Worm (Caenorhabditis elegans) whole organism, L4 larva: ENCODE measurements around the gene sdn-1.

Experiments used
- F26F4.8 ChIP-seq: fragments of 200-800 bp; sonication (Bioruptor generic); conservative IDR thresholded peaks from 2 replicates; pipeline ENCODE4 v1.3.6; 2022; ENCODE audit warnings: missing genetic modification characterization, missing compliant biosample characterization
- R02D3.7 ChIP-seq: fragments of 150-350 bp; sonication (generic microtip); optimal IDR thresholded peaks from 3 replicates; lab custom pipeline; 2014; ENCODE audit warnings: missing biosample characterization, missing genetic modification characterization
- Y75B8A.6 ChIP-seq: fragments of 200-800 bp; sonication (Bioruptor generic); IDR thresholded peaks from 2 replicates; pipeline ENCODE4 v1.3.6; 2022; ENCODE audit warnings: missing genetic modification reagents, missing genetic modification characterization, missing compliant biosample characterization
- ZK337.2 ChIP-seq: fragments of 200-800 bp; sonication (Bioruptor generic); IDR thresholded peaks from 2 replicates; pipeline ENCODE4 v1.3.6; 2022; ENCODE audit warnings: missing genetic modification reagents, missing genetic modification characterization, missing compliant biosample characterization
- ama-1 ChIP-seq: fragments of 150-350 bp; optimal IDR thresholded peaks from 2 replicates; lab custom pipeline; 2014; ENCODE audit warnings: inconsistent platforms, mixed read lengths
- ceh-28 ChIP-seq: fragments of 150-350 bp; optimal IDR thresholded peaks from 2 replicates; lab custom pipeline; 2014; ENCODE audit warnings: missing biosample characterization, missing genetic modification reagents, missing genetic modification characterization
- ceh-82 ChIP-seq: sonication (generic microtip); optimal IDR thresholded peaks from 2 replicates; lab custom pipeline; 2017; ENCODE audit warnings: missing biosample characterization, missing genetic modification characterization
- daf-12 ChIP-seq: fragments of 150-350 bp; optimal IDR thresholded peaks from 2 replicates; lab custom pipeline; 2014; ENCODE audit warnings: missing biosample characterization, missing genetic modification reagents, missing genetic modification characterization
- daf-16 ChIP-seq, 3 experiments: sonication (generic microtip); optimal IDR thresholded peaks; 2 replicates each; lab custom pipeline; 2016 to 2017; ENCODE audit warnings: missing genetic modification characterization in 3 of 3, missing genetic modification reagents in 3 of 3, mild to moderate bottlenecking in 2 of 3, missing compliant biosample characterization in 2 of 3, missing biosample characterization in 1 of 3, moderate library complexity in 1 of 3
- daf-19 ChIP-seq: fragments of 200-800 bp; sonication (Bioruptor generic); conservative IDR thresholded peaks from 2 replicates; pipeline ENCODE4 v1.3.6; 2022; ENCODE audit warnings: missing genetic modification characterization, missing compliant biosample characterization
- duxl-1 ChIP-seq: sonication (generic microtip); optimal IDR thresholded peaks from 2 replicates; lab custom pipeline; 2016; ENCODE audit warnings: mild to moderate bottlenecking, missing genetic modification characterization, moderate library complexity, missing compliant biosample characterization; ENCODE audit not compliant: poor library complexity
- dve-1 ChIP-seq: sonication (generic microtip); optimal IDR thresholded peaks from 2 replicates; lab custom pipeline; 2017; ENCODE audit warnings: antibody characterized with exemption, mild to moderate bottlenecking, missing genetic modification characterization, missing compliant biosample characterization; ENCODE audit not compliant: insufficient read depth
- egl-43 ChIP-seq: fragments of 200-800 bp; sonication (Bioruptor generic); IDR thresholded peaks from 2 replicates; pipeline ENCODE4 v1.3.6; 2022; ENCODE audit warnings: missing genetic modification reagents, missing genetic modification characterization, missing compliant biosample characterization
- hif-1 ChIP-seq, 2 experiments: sonication (generic microtip); optimal IDR thresholded peaks; 2 replicates each; lab custom pipeline; 2016 to 2017; ENCODE audit warnings: missing compliant biosample characterization in 2 of 2, missing genetic modification characterization in 2 of 2, missing genetic modification reagents in 2 of 2, missing genotype in 2 of 2, mild to moderate bottlenecking in 1 of 2
- hmg-1.1 ChIP-seq: fragments of 200-800 bp; sonication (Bioruptor generic); IDR thresholded peaks from 2 replicates; pipeline ENCODE4 v1.3.6; 2022; ENCODE audit warnings: missing genetic modification reagents, missing genetic modification characterization, missing compliant biosample characterization
- jun-1 ChIP-seq: fragments of 150-350 bp; optimal IDR thresholded peaks from 2 replicates; lab custom pipeline; 2014; ENCODE audit warnings: missing biosample characterization, missing genetic modification reagents, missing genetic modification characterization
- lin-29 ChIP-seq: fragments of 200-800 bp; sonication (Bioruptor generic); IDR thresholded peaks from 2 replicates; pipeline ENCODE4 v1.3.6; 2022; ENCODE audit warnings: missing genetic modification reagents, missing genetic modification characterization, missing compliant biosample characterization
- lin-39 ChIP-seq: fragments of 150-350 bp; optimal IDR thresholded peaks from 2 replicates; lab custom pipeline; 2014; ENCODE audit warnings: missing biosample characterization, missing genetic modification reagents, missing genetic modification characterization
- lir-3 ChIP-seq: sonication (generic microtip); optimal IDR thresholded peaks from 2 replicates; lab custom pipeline; 2016; ENCODE audit warnings: mild to moderate bottlenecking, missing genetic modification characterization, missing compliant biosample characterization
- madf-5 ChIP-seq, 2 experiments: fragments of 200-800 bp; sonication (Bioruptor generic); IDR thresholded peaks; 2 replicates each; pipeline ENCODE4 v1.3.6; 2022; ENCODE audit warnings: missing compliant biosample characterization in 2 of 2, missing genetic modification characterization in 2 of 2
- mep-1 ChIP-seq: fragments of 150-350 bp; sonication (generic microtip); optimal IDR thresholded peaks from 3 replicates; lab custom pipeline; 2014; ENCODE audit warnings: missing biosample characterization, missing genetic modification characterization
- nhr-111 ChIP-seq: fragments of 200-800 bp; sonication (Bioruptor generic); optimal IDR thresholded peaks from 2 replicates; lab custom pipeline; 2018; ENCODE audit warnings: mild to moderate bottlenecking, missing genetic modification characterization, missing compliant biosample characterization
- nhr-25 ChIP-seq: sonication (generic microtip); optimal IDR thresholded peaks from 2 replicates; lab custom pipeline; 2017; ENCODE audit warnings: missing genetic modification characterization, mild to moderate bottlenecking, missing compliant biosample characterization, antibody characterized with exemption, moderate library complexity, borderline replicate concordance; ENCODE audit not compliant: insufficient read depth
- nhr-28 ChIP-seq: fragments of 150-350 bp; optimal IDR thresholded peaks from 2 replicates; lab custom pipeline; 2014; ENCODE audit warnings: missing biosample characterization, missing genetic modification characterization
- pqm-1 ChIP-seq: sonication (generic microtip); optimal IDR thresholded peaks from 2 replicates; lab custom pipeline; 2017; ENCODE audit warnings: missing biosample characterization, missing genetic modification characterization
- sdz-12 ChIP-seq: fragments of 200-800 bp; sonication (Bioruptor generic); optimal IDR thresholded peaks from 2 replicates; lab custom pipeline; 2018; ENCODE audit warnings: mild to moderate bottlenecking, missing genetic modification characterization, missing compliant biosample characterization
- set-16 ChIP-seq: fragments of 200-800 bp; sonication (Bioruptor generic); IDR thresholded peaks from 2 replicates; pipeline ENCODE4 v1.3.6; 2022; ENCODE audit warnings: missing genetic modification reagents, missing genetic modification characterization, missing compliant biosample characterization
- snpc-4 ChIP-seq: fragments of 150-350 bp; optimal IDR thresholded peaks from 2 replicates; lab custom pipeline; 2014; ENCODE audit warnings: missing biosample characterization, missing genetic modification characterization
- spr-3 ChIP-seq: fragments of 200-800 bp; sonication (Bioruptor generic); optimal IDR thresholded peaks from 2 replicates; lab custom pipeline; 2018; ENCODE audit warnings: mild to moderate bottlenecking, missing genetic modification characterization, missing compliant biosample characterization
- unc-62 ChIP-seq, 3 experiments: fragments of 150-350 bp in 1 of 3; sonication (generic microtip); optimal IDR thresholded peaks in 2 of 3; peaks in 1 of 3; 1 replicate in 1 of 3; 2 replicates in 2 of 3; lab custom pipeline; 2014 to 2017; ENCODE audit warnings: missing biosample characterization in 3 of 3, missing genetic modification characterization in 3 of 3, missing genetic modification reagents in 3 of 3, missing genotype in 1 of 3
- ztf-7 ChIP-seq: fragments of 150-350 bp; optimal IDR thresholded peaks from 2 replicates; lab custom pipeline; 2014; ENCODE audit warnings: missing biosample characterization, missing genetic modification characterization

The sdn-1 gene

ce11 chrX:10545716-10546115 is 47.4 kb downstream of the sdn-1 start, which contains the start of gene F59F5.5:
Gene F59F5.5 (plus strand): TSS chrX:10546016.
- no peak for TF ChIP-seq R02D3.7 (tag; lab: Kevin White, UChicago)
- no peak for TF ChIP-seq mep-1 (tag; lab: Kevin White, UChicago)
- TF ChIP-seq ceh-28 (tag; lab: Kevin White, UChicago) = no peak
- TF ChIP-seq egl-43 (GFP tag; lab: Robert Waterston, UW) = no peak
- TF ChIP-seq duxl-1 (tag; lab: Kevin White, UChicago) = no peak
- no peak for TF ChIP-seq ztf-7 (tag; lab: Kevin White, UChicago)
- TF ChIP-seq lin-29 (GFP tag; lab: Robert Waterston, UW) = no peak
- no peak for TF ChIP-seq madf-5 (GFP tag; IDR thresholded peaks at IDR 0.05; lab: Robert Waterston, UW)
- no peak for TF ChIP-seq ama-1
- TF ChIP-seq ceh-82 (tag; lab: Kevin White, UChicago) = no peak
- TF ChIP-seq jun-1 = no peak
- TF ChIP-seq nhr-111 (GFP tag; lab: Kevin White, UChicago) = no peak
- no peak for TF ChIP-seq ZK337.2 (GFP tag; lab: Robert Waterston, UW)
- no peak for TF ChIP-seq spr-3 (GFP tag; lab: Kevin White, UChicago)
- TF ChIP-seq lin-39 (tag; lab: Kevin White, UChicago) = no peak
- TF ChIP-seq sdz-12 (GFP tag; lab: Kevin White, UChicago) = no peak
- no peak for TF ChIP-seq hmg-1.1
- no peak for TF ChIP-seq hif-1 (tag; optimal IDR thresholded peaks at IDR 0.05; lab: Kevin White, UChicago)

- TF ChIP-seq pqm-1 (tag; lab: Kevin White, UChicago) (peak; percentile 42), nhr-28 (tag; lab: Kevin White, UChicago) (peak; percentile 6), F26F4.8 (GFP tag; lab: Robert Waterston, UW) (no peak), dve-1 (tag; lab: Kevin White, UChicago) (peak; percentile 25), nhr-25 (tag; lab: Kevin White, UChicago) (no peak), daf-16 (GFP tag; optimal IDR thresholded peaks at IDR 0.05; lab: Kevin White, UChicago) (no peak), daf-16 (tag; optimal IDR thresholded peaks at IDR 0.05; lab: Kevin White, UChicago) (peak; percentile 75), snpc-4 (tag; lab: Kevin White, UChicago) (no peak), daf-19 (GFP tag; lab: Robert Waterston, UW) (no peak)
Observed at ce11 chrX:10542313-10543048, 50.7 kb downstream of the sdn-1 start, which contains the start of the genes F59F5.3 and F59F5.4. Gene F59F5.3 (minus strand): TSS chrX:10542413. Gene F59F5.4 (plus strand): TSS chrX:10542998.

- TF ChIP-seq unc-62 (GFP tag; optimal IDR thresholded peaks at IDR 0.05 in 1 of 2; lab: Kevin White, UChicago) (peak in 1 of 2 experiments; percentile 93), unc-62 (tag; optimal IDR thresholded peaks at IDR 0.05; lab: Kevin White, UChicago) (no peak), lir-3 (tag; lab: Kevin White, UChicago) (no peak), daf-12 (tag; lab: Kevin White, UChicago) (no peak), ceh-82 (tag; lab: Kevin White, UChicago) (no peak), Y75B8A.6 (no peak), set-16 (no peak)
Observed at ce11 chrX:10541789-10542188, 51.3 kb downstream of the sdn-1 start.
